Fruit fly (Drosophila melanogaster) whole organism, prepupa: ENCODE results near the gene CG17191.

Experiments
- Blimp-1 ChIP-seq: fragments of 200-800 bp; sonication (Bioruptor generic); optimal IDR thresholded peaks from 3 replicates; lab custom pipeline; 2017; ENCODE audit warnings: missing biosample characterization, missing genetic modification characterization, mild to moderate bottlenecking, moderate library complexity, missing genetic modification reagents
- CG11762 ChIP-seq: fragments of 200-800 bp; sonication (Bioruptor generic); optimal IDR thresholded peaks from 3 replicates; lab custom pipeline; 2016; ENCODE audit warnings: missing biosample characterization, missing genetic modification characterization; ENCODE audit not compliant: insufficient read depth
- CG15336 ChIP-seq: fragments of 200-800 bp; sonication (Bioruptor generic); IDR thresholded peaks from 2 replicates; pipeline ENCODE4 v1.3.6; 2022; ENCODE audit warnings: missing biosample characterization, missing genetic modification characterization
- CG16779 ChIP-seq: fragments of 200-800 bp; sonication (Bioruptor generic); optimal IDR thresholded peaks from 3 replicates; lab custom pipeline; 2017; ENCODE audit warnings: missing biosample characterization, mild to moderate bottlenecking, missing genetic modification characterization
- CG32006 ChIP-seq: fragments of 200-800 bp; sonication (Bioruptor generic); optimal IDR thresholded peaks from 3 replicates; lab custom pipeline; 2017; ENCODE audit warnings: missing biosample characterization, mild to moderate bottlenecking, missing genetic modification characterization
- CG3919 ChIP-seq: fragments of 200-800 bp; sonication (Bioruptor generic); optimal IDR thresholded peaks from 3 replicates; lab custom pipeline; 2016; ENCODE audit warnings: missing biosample characterization, missing genetic modification characterization
- CG4318 ChIP-seq: fragments of 200-800 bp; sonication (Bioruptor generic); optimal IDR thresholded peaks from 3 replicates; lab custom pipeline; 2017; ENCODE audit warnings: missing biosample characterization, mild to moderate bottlenecking, missing genetic modification characterization
- CG6276 ChIP-seq: fragments of 200-800 bp; sonication (Bioruptor generic); optimal IDR thresholded peaks from 2 replicates; lab custom pipeline; 2017; ENCODE audit warnings: missing biosample characterization, mild to moderate bottlenecking, missing genetic modification characterization
- CG8119 ChIP-seq: fragments of 200-800 bp; sonication (Bioruptor generic); IDR thresholded peaks from 3 replicates; pipeline ENCODE4 v1.3.6; 2022; ENCODE audit warnings: missing biosample characterization, missing genetic modification characterization
- CG8319 ChIP-seq: fragments of 200-800 bp; sonication (Bioruptor generic); optimal IDR thresholded peaks from 3 replicates; lab custom pipeline; 2016; ENCODE audit warnings: missing biosample characterization, missing genetic modification characterization
- CG8632 ChIP-seq: fragments of 200-800 bp; sonication (Bioruptor generic); optimal IDR thresholded peaks from 3 replicates; lab custom pipeline; 2016; ENCODE audit warnings: missing biosample characterization, missing genetic modification characterization
- CG9139 ChIP-seq: fragments of 200-800 bp; sonication (Bioruptor generic); optimal IDR thresholded peaks from 3 replicates; lab custom pipeline; 2017; ENCODE audit warnings: missing biosample characterization, mild to moderate bottlenecking, missing genetic modification characterization
- Eip75B ChIP-seq: fragments of 200-800 bp; sonication (Bioruptor generic); optimal IDR thresholded peaks from 3 replicates; lab custom pipeline; 2016; ENCODE audit warnings: missing biosample characterization, missing genetic modification characterization
- Eip93F ChIP-seq: fragments of 200-800 bp; sonication (Bioruptor generic); optimal IDR thresholded peaks from 2 replicates; lab custom pipeline; 2016; ENCODE audit warnings: missing biosample characterization, mild to moderate bottlenecking, missing genetic modification characterization
- Ets21C ChIP-seq: fragments of 200-800 bp; sonication (Bioruptor generic); optimal IDR thresholded peaks from 3 replicates; lab custom pipeline; 2016; ENCODE audit warnings: missing biosample characterization, missing genetic modification characterization
- Ets96B ChIP-seq: fragments of 200-800 bp; optimal IDR thresholded peaks from 2 replicates; lab custom pipeline; 2019; ENCODE audit warnings: missing biosample characterization, mild to moderate bottlenecking, missing genetic modification characterization, moderate library complexity
- Gug ChIP-seq: fragments of 200-800 bp; sonication (Bioruptor generic); IDR thresholded peaks from 2 replicates; pipeline ENCODE4 v1.3.6; 2022; ENCODE audit warnings: missing biosample characterization, missing genetic modification characterization
- Hr38 ChIP-seq: sonication (Bioruptor generic); optimal IDR thresholded peaks from 2 replicates; lab custom pipeline; 2016; ENCODE audit warnings: missing biosample characterization, missing genetic modification characterization
- Hr39 ChIP-seq: fragments of 200-800 bp; sonication (Bioruptor generic); optimal IDR thresholded peaks from 2 replicates; lab custom pipeline; 2016; ENCODE audit warnings: missing biosample characterization, missing genetic modification characterization
- Hr4 ChIP-seq: fragments of 200-800 bp; sonication (Bioruptor generic); optimal IDR thresholded peaks from 3 replicates; lab custom pipeline; 2016; ENCODE audit warnings: missing biosample characterization, missing genetic modification characterization
- Lpt ChIP-seq: fragments of 200-800 bp; sonication (Bioruptor generic); optimal IDR thresholded peaks from 3 replicates; lab custom pipeline; 2016; ENCODE audit warnings: missing biosample characterization, missing genetic modification characterization
- Met ChIP-seq: fragments of 200-800 bp; sonication (Bioruptor generic); optimal IDR thresholded peaks from 3 replicates; lab custom pipeline; 2016; ENCODE audit warnings: missing biosample characterization, missing genetic modification characterization
- OdsH ChIP-seq: fragments of 200-800 bp; sonication (Bioruptor generic); optimal IDR thresholded peaks from 3 replicates; lab custom pipeline; 2016; ENCODE audit warnings: missing biosample characterization, missing genetic modification characterization
- Sox102F ChIP-seq: fragments of 200-800 bp; sonication (Bioruptor generic); optimal IDR thresholded peaks from 2 replicates; lab custom pipeline; 2016; ENCODE audit warnings: missing biosample characterization, mild to moderate bottlenecking, missing genetic modification characterization
- achi ChIP-seq: fragments of 200-800 bp; sonication (Bioruptor generic); optimal IDR thresholded peaks from 3 replicates; lab custom pipeline; 2016; ENCODE audit warnings: missing biosample characterization, missing genetic modification characterization
- cyc ChIP-seq: fragments of 200-800 bp; sonication (Bioruptor generic); optimal IDR thresholded peaks from 3 replicates; lab custom pipeline; 2016; ENCODE audit warnings: missing biosample characterization, missing genetic modification characterization
- dac ChIP-seq: fragments of 200-800 bp; sonication (Bioruptor generic); optimal IDR thresholded peaks from 2 replicates; lab custom pipeline; 2017; ENCODE audit warnings: missing biosample characterization, mild to moderate bottlenecking, missing genetic modification characterization
- dsx ChIP-seq: fragments of 200-800 bp; optimal IDR thresholded peaks from 3 replicates; lab custom pipeline; 2019; ENCODE audit warnings: missing biosample characterization, mild to moderate bottlenecking, missing genetic modification characterization, moderate library complexity; ENCODE audit not compliant: poor library complexity, severe bottlenecking
- eg ChIP-seq: fragments of 200-800 bp; sonication (Bioruptor generic); IDR thresholded peaks from 3 replicates; pipeline ENCODE4 v1.3.6; 2022; ENCODE audit warnings: missing biosample characterization, missing genetic modification characterization
- esn ChIP-seq: fragments of 200-800 bp; sonication (Bioruptor generic); optimal IDR thresholded peaks from 2 replicates; lab custom pipeline; 2016; ENCODE audit warnings: missing biosample characterization, mild to moderate bottlenecking, missing genetic modification characterization, moderate library complexity
- fkh ChIP-seq: fragments of 200-800 bp; sonication (Bioruptor generic); optimal IDR thresholded peaks from 3 replicates; lab custom pipeline; 2017; ENCODE audit warnings: missing biosample characterization, mild to moderate bottlenecking, missing genetic modification characterization, moderate library complexity
- net ChIP-seq: fragments of 200-800 bp; sonication (Bioruptor generic); optimal IDR thresholded peaks from 3 replicates; lab custom pipeline; 2016; ENCODE audit warnings: missing biosample characterization, missing genetic modification characterization
- salr ChIP-seq, 2 experiments: fragments of 200-800 bp; sonication (Bioruptor generic); optimal IDR thresholded peaks; 3 replicates each; lab custom pipeline; 2016 to 2018; ENCODE audit warnings: missing biosample characterization in 2 of 2, missing genetic modification characterization in 2 of 2, mild to moderate bottlenecking in 1 of 2
- svp ChIP-seq: fragments of 200-800 bp; sonication (Bioruptor generic); peaks from one replicate; lab custom pipeline; 2016; ENCODE audit warnings: missing biosample characterization, missing genetic modification characterization
- topi ChIP-seq: fragments of 200-800 bp; sonication (Bioruptor generic); optimal IDR thresholded peaks from 3 replicates; lab custom pipeline; 2016; ENCODE audit warnings: missing biosample characterization, missing genetic modification characterization
- vri ChIP-seq: fragments of 200-800 bp; sonication (Bioruptor generic); optimal IDR thresholded peaks from 3 replicates; lab custom pipeline; 2016; ENCODE audit warnings: missing biosample characterization, mild to moderate bottlenecking, missing genetic modification characterization

CG17191 gene

dm6 chr3R:27005338-27005737, 14.2 kb downstream of the CG17191 start, which contains the start of gene CG6296:
Gene CG6296 (minus strand): TSS chr3R:27005469.
- no peak for TF ChIP-seq Hr38 (GFP tag; lab: Kevin White, UChicago)
- no peak for TF ChIP-seq Met (GFP tag; lab: Kevin White, UChicago)
- no peak for TF ChIP-seq vri (GFP tag; lab: Kevin White, UChicago)
- TF ChIP-seq svp (GFP tag; lab: Kevin White, UChicago) = no peak
- no peak for TF ChIP-seq CG8319
- no peak for TF ChIP-seq Eip75B (GFP tag; lab: Kevin White, UChicago)
- no peak for TF ChIP-seq CG6276 (GFP tag; lab: Kevin White, UChicago)
- TF ChIP-seq CG8119 (GFP tag; lab: Robert Waterston, UW) = no peak
- no peak for TF ChIP-seq CG3919 (GFP tag; lab: Kevin White, UChicago)
- no peak for TF ChIP-seq dac
- no peak for TF ChIP-seq cyc (GFP tag; lab: Kevin White, UChicago)
- no peak for TF ChIP-seq Hr4 (GFP tag; lab: Kevin White, UChicago)
- no peak for TF ChIP-seq Gug (GFP tag; lab: Robert Waterston, UW)

DNA sequence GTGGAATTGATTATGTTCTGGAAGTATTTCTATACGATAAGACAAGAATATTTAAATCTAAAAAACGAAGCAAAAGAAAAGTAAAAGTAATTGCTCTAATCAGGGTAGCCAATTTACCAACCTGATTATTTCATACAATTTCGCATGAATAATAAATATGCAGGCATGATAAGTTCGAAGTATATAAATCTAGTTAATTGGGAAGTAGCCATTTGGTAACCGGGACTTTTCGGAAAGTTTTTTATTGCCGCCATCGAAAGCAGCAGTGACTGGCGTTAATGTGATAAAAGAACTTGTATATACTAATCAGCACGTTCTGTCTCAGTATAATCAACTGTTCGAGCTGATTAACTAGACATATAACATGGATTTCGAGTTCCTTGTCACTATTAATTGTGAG, 16.8 kb downstream of the CG17191 start:
- TF ChIP-seq CG9139 (GFP tag; lab: Kevin White, UChicago) (no peak), CG3919 (GFP tag; lab: Kevin White, UChicago) (no peak), salr (GFP tag; optimal IDR thresholded peaks at IDR 0.05; lab: Kevin White, UChicago) (no peak), topi (GFP tag; lab: Kevin White, UChicago) (no peak), net (no peak), CG8319 (no peak), CG8632 (GFP tag; lab: Kevin White, UChicago) (no peak), Sox102F (GFP tag; lab: Kevin White, UChicago) (no peak)

dm6 chr3R:26999452-26999851, 20.1 kb downstream of the CG17191 start, which contains the start of gene CG31077:
Gene CG31077 (plus strand): TSS chr3R:26999752.
- TF ChIP-seq CG9139 (GFP tag; lab: Kevin White, UChicago) (no peak), CG6276 (GFP tag; lab: Kevin White, UChicago) (no peak), svp (GFP tag; lab: Kevin White, UChicago) (no peak), Ets21C (no peak), CG32006 (GFP tag; lab: Kevin White, UChicago) (no peak), achi (GFP tag; lab: Kevin White, UChicago) (no peak), net (no peak), CG16779 (tag; lab: Kevin White, UChicago) (no peak), CG11762 (no peak), Lpt (GFP tag; lab: Kevin White, UChicago) (no peak), cyc (GFP tag; lab: Kevin White, UChicago) (no peak), Eip93F (GFP tag; lab: Kevin White, UChicago) (no peak), CG8119 (GFP tag; lab: Robert Waterston, UW) (no peak), CG4318 (GFP tag; lab: Kevin White, UChicago) (no peak), Gug (GFP tag; lab: Robert Waterston, UW) (no peak), eg (GFP tag; lab: Robert Waterston, UW) (no peak), dsx (GFP tag; lab: Kevin White, UChicago) (no peak)
- TF ChIP-seq, all 60 proteins: peak for 0

DNA sequence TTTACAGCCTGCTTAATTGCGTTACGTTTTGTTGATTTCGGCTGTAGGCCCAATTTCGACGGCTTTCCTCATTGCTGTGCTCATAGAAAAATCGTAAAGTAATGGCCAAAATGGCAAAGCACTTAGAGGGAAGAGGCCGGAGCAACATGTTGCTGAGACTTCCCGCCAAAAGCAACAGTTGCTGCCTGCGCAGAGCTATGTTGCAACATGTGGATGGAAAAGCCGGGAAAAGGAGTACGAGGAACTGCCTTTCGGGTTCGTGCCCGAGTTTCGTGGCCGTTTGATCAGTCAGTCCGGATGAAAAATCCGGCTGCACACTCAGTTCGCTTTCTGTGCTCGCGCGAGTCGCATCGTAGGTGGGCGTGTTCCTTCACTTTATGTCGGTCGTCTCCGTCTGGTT, 22.9 kb downstream of the CG17191 start, which contains the start of gene RYa-R:
TSS of gene RYa-R (plus strand) at position 339 of the 400 bp plus-strand sequence.
- TF ChIP-seq salr (GFP tag; optimal IDR thresholded peaks at IDR 0.05; lab: Kevin White, UChicago) = no peak
- TF ChIP-seq Eip75B (GFP tag; lab: Kevin White, UChicago) = no peak
- TF ChIP-seq CG3919 (GFP tag; lab: Kevin White, UChicago) = no peak
- TF ChIP-seq Blimp-1 = no peak
- TF ChIP-seq CG11762 = no peak
- TF ChIP-seq Ets21C = no peak
- no peak for TF ChIP-seq Met (GFP tag; lab: Kevin White, UChicago)
- no peak for TF ChIP-seq fkh (GFP tag; lab: Kevin White, UChicago)
- TF ChIP-seq dsx (GFP tag; lab: Kevin White, UChicago) = no peak
- TF ChIP-seq achi (GFP tag; lab: Kevin White, UChicago) = no peak
- TF ChIP-seq vri (GFP tag; lab: Kevin White, UChicago) = no peak
- TF ChIP-seq OdsH (GFP tag; lab: Kevin White, UChicago) = no peak
- TF ChIP-seq Lpt (GFP tag; lab: Kevin White, UChicago) = no peak
- TF ChIP-seq svp (GFP tag; lab: Kevin White, UChicago) = no peak
- no peak for TF ChIP-seq Ets96B (tag; lab: Kevin White, UChicago)
- no peak for TF ChIP-seq esn (GFP tag; lab: Kevin White, UChicago)
- TF ChIP-seq CG4318 (GFP tag; lab: Kevin White, UChicago) = no peak
- no peak for TF ChIP-seq CG15336 (GFP tag; lab: Robert Waterston, UW)
- no peak for TF ChIP-seq Hr39 (GFP tag; lab: Kevin White, UChicago)
